Worm (Caenorhabditis elegans) whole organism, L2 larva: ENCODE data around the gene F46B6.6.

ENCODE experiments used
- R02D3.7 ChIP-seq: fragments of 150-350 bp; optimal IDR thresholded peaks from 2 replicates; lab custom pipeline; 2014; ENCODE audit warnings: missing biosample characterization, missing genetic modification characterization
- aly-2 ChIP-seq: fragments of 150-350 bp; optimal IDR thresholded peaks from 2 replicates; lab custom pipeline; 2014; ENCODE audit warnings: missing biosample characterization, missing genetic modification characterization
- nhr-10 ChIP-seq: sonication (generic microtip); optimal IDR thresholded peaks from 2 replicates; lab custom pipeline; 2017; ENCODE audit warnings: missing biosample characterization, missing genetic modification characterization
- nhr-237 ChIP-seq: fragments of 150-350 bp; optimal IDR thresholded peaks from 2 replicates; lab custom pipeline; 2014; ENCODE audit warnings: missing biosample characterization, missing genetic modification characterization

ce11 chrV:9782045-9782444 is 4.6 kb downstream of the F46B6.6 start:
- no peak for TF ChIP-seq aly-2
- no peak for TF ChIP-seq nhr-10
- no peak for TF ChIP-seq R02D3.7 (tag; lab: Kevin White, UChicago)
- no peak for TF ChIP-seq nhr-237 (tag; lab: Kevin White, UChicago)
